Worm (Caenorhabditis elegans) whole organism, L3 larva: ENCODE results near the gene C06E2.9.
A peak's percentile ranks its signal among the peaks of the same experiment; 100 is the strongest.

Source experiments
- aly-2 ChIP-seq: fragments of 150-350 bp; optimal IDR thresholded peaks from 2 replicates; lab custom pipeline; 2014; ENCODE audit warnings: missing biosample characterization, missing genetic modification characterization
- ama-1 ChIP-seq: fragments of 150-350 bp; optimal IDR thresholded peaks from 2 replicates; lab custom pipeline; 2018
- ceh-28 ChIP-seq: fragments of 150-350 bp; optimal IDR thresholded peaks from 2 replicates; lab custom pipeline; 2014; ENCODE audit warnings: missing biosample characterization, missing genetic modification reagents, missing genetic modification characterization
- egl-5 ChIP-seq: fragments of 150-350 bp; optimal IDR thresholded peaks from 2 replicates; lab custom pipeline; 2017; ENCODE audit warnings: missing biosample characterization, missing genetic modification reagents, missing genetic modification characterization, inconsistent platforms
- elt-1 ChIP-seq: fragments of 150-350 bp; optimal IDR thresholded peaks from 2 replicates; lab custom pipeline; 2014; ENCODE audit warnings: missing biosample characterization, missing genetic modification characterization
- elt-2 ChIP-seq: sonication (generic microtip); optimal IDR thresholded peaks from 2 replicates; lab custom pipeline; 2016; ENCODE audit warnings: missing genetic modification reagents, mild to moderate bottlenecking, missing genetic modification characterization, missing compliant biosample characterization
- eor-1 ChIP-seq, 2 experiments: fragments of 150-350 bp; optimal IDR thresholded peaks; 2 replicates each; lab custom pipeline; 2014 to 2018; ENCODE audit warnings: missing biosample characterization in 2 of 2, missing genetic modification characterization in 2 of 2
- fkh-10 ChIP-seq: sonication (generic microtip); optimal IDR thresholded peaks from 2 replicates; lab custom pipeline; 2017; ENCODE audit warnings: missing biosample characterization, missing genetic modification reagents, missing genetic modification characterization
- hmg-11 ChIP-seq: sonication (generic microtip); optimal IDR thresholded peaks from 2 replicates; lab custom pipeline; 2016; ENCODE audit warnings: missing genetic modification characterization, missing compliant biosample characterization
- jun-1 ChIP-seq: fragments of 150-350 bp; optimal IDR thresholded peaks from 2 replicates; lab custom pipeline; 2014; ENCODE audit warnings: missing biosample characterization, missing genetic modification reagents, missing genetic modification characterization
- lin-15B ChIP-seq: fragments of 150-350 bp; optimal IDR thresholded peaks from 2 replicates; lab custom pipeline; 2014; ENCODE audit warnings: missing biosample characterization, missing genetic modification characterization
- lin-39 ChIP-seq: fragments of 150-350 bp; optimal IDR thresholded peaks from 2 replicates; lab custom pipeline; 2018; ENCODE audit warnings: missing biosample characterization, missing genetic modification reagents, missing genetic modification characterization
- mml-1 ChIP-seq: fragments of 150-350 bp; sonication (generic microtip); optimal IDR thresholded peaks from 3 replicates; lab custom pipeline; 2014; ENCODE audit warnings: missing biosample characterization, missing genetic modification characterization
- nhr-11 ChIP-seq: fragments of 150-350 bp; optimal IDR thresholded peaks from 2 replicates; lab custom pipeline; 2014; ENCODE audit warnings: missing biosample characterization, missing genetic modification characterization
- nhr-28 ChIP-seq: fragments of 150-350 bp; optimal IDR thresholded peaks from 2 replicates; lab custom pipeline; 2014; ENCODE audit warnings: missing biosample characterization, missing genetic modification characterization
- nhr-43 ChIP-seq: sonication (generic microtip); optimal IDR thresholded peaks from 2 replicates; lab custom pipeline; 2016; ENCODE audit warnings: mild to moderate bottlenecking, missing genetic modification characterization, missing compliant biosample characterization; ENCODE audit not compliant: poor library complexity, severe bottlenecking
- pqm-1 ChIP-seq: fragments of 150-350 bp; optimal IDR thresholded peaks from 2 replicates; lab custom pipeline; 2017; ENCODE audit warnings: missing biosample characterization, missing genetic modification characterization, inconsistent platforms
- sea-2 ChIP-seq: fragments of 150-350 bp; sonication (generic microtip); optimal IDR thresholded peaks from 4 replicates; lab custom pipeline; 2014; ENCODE audit warnings: missing biosample characterization, missing genetic modification reagents, missing genetic modification characterization
- skn-1 ChIP-seq: fragments of 150-350 bp; optimal IDR thresholded peaks from 2 replicates; lab custom pipeline; 2014; ENCODE audit warnings: missing biosample characterization, missing genetic modification characterization
- tbx-2 ChIP-seq: sonication (generic microtip); optimal IDR thresholded peaks from 2 replicates; lab custom pipeline; 2016; ENCODE audit warnings: mild to moderate bottlenecking, missing genetic modification characterization, missing compliant biosample characterization
- zag-1 ChIP-seq: fragments of 150-350 bp; optimal IDR thresholded peaks from 2 replicates; lab custom pipeline; 2014; ENCODE audit warnings: missing biosample characterization, missing genetic modification characterization

The C06E2.9 gene

DNA sequence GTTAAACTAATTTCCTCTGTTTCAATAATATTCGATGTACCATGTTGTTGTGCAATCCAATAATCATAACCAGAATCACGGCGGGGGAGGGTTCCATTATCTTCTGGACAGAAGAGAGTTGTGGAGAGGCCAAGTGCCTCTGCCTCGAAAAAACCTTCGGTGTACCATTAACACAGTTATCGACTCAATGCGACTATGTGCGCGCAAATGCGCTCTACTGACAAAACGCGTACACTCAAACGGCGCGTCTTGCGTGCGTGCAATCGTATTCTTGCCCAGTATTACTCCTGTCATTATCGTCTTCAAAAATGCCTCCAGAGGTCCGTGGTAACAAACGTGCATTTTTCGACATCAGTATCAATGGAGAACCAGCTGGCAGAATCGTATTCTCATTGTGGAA lies 50.0 kb downstream of the C06E2.9 start, which contains the start of gene cyn-8:
Gene cyn-8, plus strand, starts transcription at position 217 of the 400 bp plus-strand sequence.
- TF ChIP-seq sea-2 (GFP tag; lab: Kevin White, UChicago), result no peak
- TF ChIP-seq hmg-11 (tag; lab: Kevin White, UChicago), result peak; percentile 69
- no peak for TF ChIP-seq nhr-28
- TF ChIP-seq zag-1 (tag; lab: Kevin White, UChicago), result no peak
- no peak for TF ChIP-seq tbx-2 (tag; lab: Kevin White, UChicago)
- no peak for TF ChIP-seq ceh-28
- TF ChIP-seq skn-1 (tag; lab: Kevin White, UChicago), result no peak
- TF ChIP-seq jun-1, result no peak
- TF ChIP-seq egl-5 (tag; lab: Kevin White, UChicago), result peak; percentile 24
- TF ChIP-seq elt-1 (tag; lab: Kevin White, UChicago), result no peak
- TF ChIP-seq aly-2, result no peak
- no peak for TF ChIP-seq ama-1 (lab: Kevin White, UChicago)
- no peak for TF ChIP-seq nhr-43 (tag; lab: Kevin White, UChicago)
- TF ChIP-seq pqm-1 (tag; lab: Kevin White, UChicago), result no peak
- TF ChIP-seq mml-1, result no peak
- peak; percentile 84 for TF ChIP-seq lin-39
- TF ChIP-seq nhr-11 (tag; lab: Kevin White, UChicago), result no peak
- no peak for TF ChIP-seq fkh-10
- TF ChIP-seq eor-1 (tag; optimal IDR thresholded peaks at IDR 0.05; lab: Kevin White, UChicago), result no peak
- TF ChIP-seq elt-2 (tag; lab: Kevin White, UChicago), result peak; percentile 40
- TF ChIP-seq lin-15B (tag; lab: Kevin White, UChicago), result peak; percentile 50
